Fruit fly (Drosophila melanogaster) whole organism, embryonic: ENCODE results near the gene klar.

Experiments used
- ATbp ChIP-seq: fragments of 200-800 bp; sonication (Bioruptor generic); optimal IDR thresholded peaks from 2 replicates; lab custom pipeline; 2017; ENCODE audit warnings: missing biosample characterization, mild to moderate bottlenecking, missing genetic modification characterization, missing genetic modification reagents
- CG10209 ChIP-seq: fragments of 200-800 bp; sonication (Bioruptor generic); optimal IDR thresholded peaks from 3 replicates; lab custom pipeline; 2017; ENCODE audit warnings: missing biosample characterization, mild to moderate bottlenecking, missing genetic modification characterization, missing genetic modification reagents
- CG10321 ChIP-seq: fragments of 200-800 bp; sonication (Bioruptor generic); IDR thresholded peaks from 2 replicates; pipeline ENCODE4 v1.3.6; 2022; ENCODE audit warnings: missing biosample characterization, missing genetic modification characterization
- CG11247 ChIP-seq: fragments of 200-800 bp; sonication (Bioruptor generic); IDR thresholded peaks from 2 replicates; pipeline ENCODE4 v1.3.6; 2022; ENCODE audit warnings: missing biosample characterization, missing genetic modification characterization
- CG11504 ChIP-seq: fragments of 200-800 bp; sonication (Bioruptor generic); optimal IDR thresholded peaks from 3 replicates; lab custom pipeline; 2019; ENCODE audit warnings: missing biosample characterization, mild to moderate bottlenecking, missing genetic modification characterization, moderate library complexity
- CG11695 ChIP-seq: fragments of 200-800 bp; sonication (Bioruptor generic); IDR thresholded peaks from 3 replicates; pipeline ENCODE4 v1.3.6; 2022; ENCODE audit warnings: missing biosample characterization, missing genetic modification characterization
- CG12659 ChIP-seq: fragments of 200-800 bp; sonication (Bioruptor generic); optimal IDR thresholded peaks from 3 replicates; lab custom pipeline; 2017; ENCODE audit warnings: mild to moderate bottlenecking, missing biosample characterization, missing genetic modification reagents, missing genetic modification characterization
- CG13894 ChIP-seq: fragments of 200-800 bp; sonication (Bioruptor generic); optimal IDR thresholded peaks from 3 replicates; lab custom pipeline; 2018; ENCODE audit warnings: missing biosample characterization, mild to moderate bottlenecking, missing genetic modification characterization, moderate library complexity
- CG14667 ChIP-seq: fragments of 200-800 bp; sonication (Bioruptor generic); IDR thresholded peaks from 2 replicates; pipeline ENCODE4 v1.3.6; 2022; ENCODE audit warnings: missing biosample characterization, missing genetic modification characterization
- CG1602 ChIP-seq: fragments of 200-800 bp; sonication (Bioruptor generic); optimal IDR thresholded peaks from 3 replicates; lab custom pipeline; 2016; ENCODE audit warnings: missing biosample characterization, missing genetic modification characterization
- CG2120 ChIP-seq: fragments of 200-800 bp; sonication (Bioruptor generic); optimal IDR thresholded peaks from 3 replicates; lab custom pipeline; 2016; ENCODE audit warnings: missing biosample characterization, missing genetic modification characterization
- CG31441 ChIP-seq: fragments of 200-800 bp; sonication (Bioruptor generic); IDR thresholded peaks from 2 replicates; pipeline ENCODE4 v1.3.6; 2022; ENCODE audit warnings: missing biosample characterization, missing genetic modification characterization
- CG32767 ChIP-seq: fragments of 200-800 bp; sonication (Bioruptor generic); IDR thresholded peaks from 2 replicates; pipeline ENCODE4 v1.3.6; 2022; ENCODE audit warnings: missing biosample characterization, missing genetic modification characterization
- CG33213 ChIP-seq: fragments of 200-800 bp; sonication (Bioruptor generic); optimal IDR thresholded peaks from 3 replicates; lab custom pipeline; 2016; ENCODE audit warnings: missing biosample characterization, missing genetic modification characterization
- CG4854 ChIP-seq: fragments of 200-800 bp; sonication (Bioruptor generic); optimal IDR thresholded peaks from 2 replicates; lab custom pipeline; 2016; ENCODE audit warnings: missing biosample characterization, missing genetic modification characterization, inconsistent platforms
- CG5245 ChIP-seq: fragments of 200-800 bp; sonication (Bioruptor generic); optimal IDR thresholded peaks from 3 replicates; lab custom pipeline; 2016; ENCODE audit warnings: missing biosample characterization, missing genetic modification characterization
- CG6175 ChIP-seq: fragments of 200-800 bp; sonication (Bioruptor generic); IDR thresholded peaks from 3 replicates; pipeline ENCODE4 v1.3.6; 2022; ENCODE audit warnings: missing biosample characterization, missing genetic modification characterization
- CG7745 ChIP-seq: fragments of 200-800 bp; sonication (Bioruptor generic); optimal IDR thresholded peaks from 2 replicates; lab custom pipeline; 2018; ENCODE audit warnings: missing biosample characterization, mild to moderate bottlenecking, missing genetic modification characterization, moderate library complexity
- CG9932 ChIP-seq: fragments of 200-800 bp; sonication (Bioruptor generic); IDR thresholded peaks from 2 replicates; pipeline ENCODE4 v1.3.6; 2022; ENCODE audit warnings: missing biosample characterization, missing genetic modification characterization
- Dip3 ChIP-seq: fragments of 200-800 bp; sonication (Bioruptor generic); optimal IDR thresholded peaks from 3 replicates; lab custom pipeline; 2016; ENCODE audit warnings: missing biosample characterization, missing genetic modification characterization
- Doc3 ChIP-seq: fragments of 200-800 bp; sonication (Bioruptor generic); IDR thresholded peaks from 3 replicates; pipeline ENCODE4 v1.3.6; 2022; ENCODE audit warnings: missing biosample characterization, missing genetic modification characterization; ENCODE audit not compliant: partially characterized antibody
- E2f1 ChIP-seq: fragments of 200-800 bp; sonication (Bioruptor generic); IDR thresholded peaks from 2 replicates; pipeline ENCODE4 v1.3.6; 2022; ENCODE audit warnings: missing biosample characterization, missing genetic modification characterization
- Ets65A ChIP-seq: fragments of 200-800 bp; sonication (Bioruptor generic); peaks from one replicate; lab custom pipeline; 2016; ENCODE audit warnings: missing biosample characterization, missing genetic modification characterization
- Fer1 ChIP-seq: fragments of 200-800 bp; sonication (Bioruptor generic); optimal IDR thresholded peaks from 2 replicates; lab custom pipeline; 2017; ENCODE audit warnings: missing biosample characterization, mild to moderate bottlenecking, missing genetic modification characterization
- Lim3 ChIP-seq: fragments of 200-800 bp; sonication (Bioruptor generic); IDR thresholded peaks from 2 replicates; pipeline ENCODE4 v1.3.6; 2022; ENCODE audit warnings: missing biosample characterization, missing genetic modification characterization
- Meics ChIP-seq: fragments of 200-800 bp; sonication (Bioruptor generic); optimal IDR thresholded peaks from 2 replicates; lab custom pipeline; 2017; ENCODE audit warnings: missing biosample characterization, mild to moderate bottlenecking, missing genetic modification characterization
- NC2α ChIP-seq: fragments of 200-800 bp; sonication (Bioruptor generic); optimal IDR thresholded peaks from 2 replicates; lab custom pipeline; 2016; ENCODE audit warnings: missing biosample characterization, missing genetic modification characterization
- Neu2 ChIP-seq: fragments of 200-800 bp; sonication (Bioruptor generic); optimal IDR thresholded peaks from 3 replicates; lab custom pipeline; 2016; ENCODE audit warnings: missing biosample characterization, missing genetic modification characterization, borderline replicate concordance
- NfI ChIP-seq: fragments of 200-800 bp; sonication (Bioruptor generic); optimal IDR thresholded peaks from 3 replicates; lab custom pipeline; 2018; ENCODE audit warnings: missing biosample characterization, mild to moderate bottlenecking, missing genetic modification characterization, moderate library complexity
- Oli ChIP-seq: fragments of 200-800 bp; sonication (Bioruptor generic); optimal IDR thresholded peaks from 2 replicates; lab custom pipeline; 2018; ENCODE audit warnings: missing biosample characterization, mild to moderate bottlenecking, missing genetic modification characterization, moderate library complexity
- Xrp1 ChIP-seq: fragments of 200-800 bp; sonication (Bioruptor generic); IDR thresholded peaks from 2 replicates; pipeline ENCODE4 v1.3.6; 2022; ENCODE audit warnings: missing biosample characterization, missing genetic modification characterization
- ara ChIP-seq: fragments of 200-800 bp; sonication (Bioruptor generic); IDR thresholded peaks from 2 replicates; pipeline ENCODE4 v1.3.6; 2022; ENCODE audit warnings: missing biosample characterization, missing genetic modification characterization
- caup ChIP-seq: fragments of 200-800 bp; sonication (Bioruptor generic); optimal IDR thresholded peaks from 3 replicates; lab custom pipeline; 2017; ENCODE audit warnings: missing biosample characterization, mild to moderate bottlenecking, missing genetic modification characterization, moderate library complexity; ENCODE audit not compliant: severe bottlenecking
- crc ChIP-seq: fragments of 200-800 bp; sonication (Bioruptor generic); optimal IDR thresholded peaks from 2 replicates; lab custom pipeline; 2016; ENCODE audit warnings: missing biosample characterization, missing genetic modification characterization
- disco-r ChIP-seq: fragments of 200-800 bp; sonication (Bioruptor generic); optimal IDR thresholded peaks from 2 replicates; lab custom pipeline; 2016; ENCODE audit warnings: missing biosample characterization, missing genetic modification characterization
- esg ChIP-seq: fragments of 200-800 bp; sonication (Bioruptor generic); conservative IDR thresholded peaks from 2 replicates; pipeline ENCODE4 v1.3.6; 2022; ENCODE audit warnings: missing biosample characterization, missing genetic modification characterization
- gfzf ChIP-seq: fragments of 200-800 bp; sonication (Bioruptor generic); optimal IDR thresholded peaks from 2 replicates; lab custom pipeline; 2016; ENCODE audit warnings: missing biosample characterization, mild to moderate bottlenecking, missing genetic modification characterization, moderate library complexity
- gsb-n ChIP-seq: fragments of 200-800 bp; sonication (Bioruptor generic); optimal IDR thresholded peaks from 3 replicates; lab custom pipeline; 2018; ENCODE audit warnings: missing biosample characterization, mild to moderate bottlenecking, missing genetic modification characterization
- her ChIP-seq: fragments of 200-800 bp; sonication (Bioruptor generic); optimal IDR thresholded peaks from 2 replicates; lab custom pipeline; 2016; ENCODE audit warnings: missing biosample characterization, missing genetic modification characterization
- ind ChIP-seq: fragments of 200-800 bp; sonication (Bioruptor generic); optimal IDR thresholded peaks from 3 replicates; lab custom pipeline; 2016; ENCODE audit warnings: missing biosample characterization, missing genetic modification characterization
- lbe ChIP-seq: fragments of 200-800 bp; sonication (Bioruptor generic); optimal IDR thresholded peaks from 2 replicates; lab custom pipeline; 2016; ENCODE audit warnings: missing biosample characterization, mild to moderate bottlenecking, missing genetic modification characterization
- maf-S ChIP-seq: fragments of 200-800 bp; sonication (Bioruptor generic); optimal IDR thresholded peaks from 2 replicates; lab custom pipeline; 2016; ENCODE audit warnings: missing biosample characterization, missing genetic modification characterization
- mam ChIP-seq: fragments of 200-800 bp; sonication (Bioruptor generic); optimal IDR thresholded peaks from 3 replicates; lab custom pipeline; 2016; ENCODE audit warnings: missing biosample characterization, missing genetic modification characterization
- nau ChIP-seq: fragments of 200-800 bp; sonication (Bioruptor generic); optimal IDR thresholded peaks from 3 replicates; lab custom pipeline; 2017; ENCODE audit warnings: missing biosample characterization, mild to moderate bottlenecking, missing genetic modification characterization, missing genetic modification reagents
- oc ChIP-seq: fragments of 200-800 bp; sonication (Bioruptor generic); optimal IDR thresholded peaks from 2 replicates; lab custom pipeline; 2018; ENCODE audit warnings: missing biosample characterization, mild to moderate bottlenecking, missing genetic modification characterization, moderate library complexity
- phol ChIP-seq: fragments of 200-800 bp; sonication (Bioruptor generic); optimal IDR thresholded peaks from 3 replicates; lab custom pipeline; 2018; ENCODE audit warnings: missing biosample characterization, mild to moderate bottlenecking, missing genetic modification characterization, moderate library complexity
- slp2 ChIP-seq: fragments of 200-800 bp; sonication (Bioruptor generic); optimal IDR thresholded peaks from 2 replicates; lab custom pipeline; 2016; ENCODE audit warnings: missing biosample characterization, missing genetic modification characterization
- stc ChIP-seq: fragments of 200-800 bp; sonication (Bioruptor generic); IDR thresholded peaks from 2 replicates; pipeline ENCODE4 v1.3.6; 2022; ENCODE audit warnings: missing biosample characterization, missing genetic modification characterization
- unpg ChIP-seq: fragments of 200-800 bp; sonication (Bioruptor generic); optimal IDR thresholded peaks from 3 replicates; lab custom pipeline; 2018; ENCODE audit warnings: missing biosample characterization, mild to moderate bottlenecking, missing genetic modification characterization, moderate library complexity
- z ChIP-seq: fragments of 200-800 bp; sonication (Bioruptor generic); IDR thresholded peaks from 3 replicates; pipeline ENCODE4 v1.3.6; 2022; ENCODE audit warnings: missing biosample characterization, missing genetic modification characterization
- zen ChIP-seq: fragments of 200-800 bp; sonication (Bioruptor generic); optimal IDR thresholded peaks from 3 replicates; lab custom pipeline; 2018; ENCODE audit warnings: missing biosample characterization, mild to moderate bottlenecking, missing genetic modification characterization, moderate library complexity

klar gene

dm6 chr3L:554577-554976, 14.2 kb upstream of the klar start (continued):
- TF ChIP-seq disco-r (GFP tag; lab: Kevin White, UChicago) (no peak), ara (peak; percentile 48; the same call in 1 of the 2 replicates), CG10321 (no peak), CG1602 (GFP tag; lab: Kevin White, UChicago) (peak; percentile 13), oc (no peak), CG13894 (tag; lab: Kevin White, UChicago) (no peak), NfI (peak; percentile 36), lbe (GFP tag; lab: Kevin White, UChicago) (no peak), Dip3 (GFP tag; lab: Kevin White, UChicago) (peak; percentile 16), CG7745 (tag; lab: Kevin White, UChicago) (no peak), phol (peak; percentile 50), gfzf (GFP tag; lab: Kevin White, UChicago) (no peak), CG5245 (peak; percentile 31), CG33213 (GFP tag; lab: Kevin White, UChicago) (no peak), CG2120 (peak; percentile 65), CG6175 (GFP tag; lab: Robert Waterston, UW) (0 out of 3 replicates have a peak, but pooled peaks have one; percentile 34), E2f1 (GFP tag; lab: Robert Waterston, UW) (peak; percentile 37; the same call in 1 of the 2 replicates), CG9932 (peak; percentile 50), Ets65A (peak; percentile 19), ATbp (peak; percentile 52), mam (GFP tag; lab: Kevin White, UChicago) (peak; percentile 32), Neu2 (no peak), crc (GFP tag; lab: Kevin White, UChicago) (peak; percentile 4), CG14667 (no peak), z (GFP tag; lab: Robert Waterston, UW) (no peak), CG11504 (peak; percentile 72), her (GFP tag; lab: Kevin White, UChicago) (no peak), Oli (peak; percentile 50), CG32767 (GFP tag; lab: Robert Waterston, UW) (0 out of 2 replicates have a peak, but pooled peaks have one; percentile 33), unpg (GFP tag; lab: Kevin White, UChicago) (peak; percentile 58), ind (GFP tag; lab: Kevin White, UChicago) (peak; percentile 47), stc (GFP tag; lab: Robert Waterston, UW) (peak; percentile 62), zen (peak; percentile 23), NC2α (GFP tag; lab: Kevin White, UChicago) (no peak), maf-S (no peak), Doc3 (GFP tag; lab: Robert Waterston, UW) (no peak), Lim3 (GFP tag; lab: Robert Waterston, UW) (no peak), CG4854 (no peak), gsb-n (tag; lab: Kevin White, UChicago) (no peak), CG11247 (GFP tag; lab: Robert Waterston, UW) (peak; percentile 38; the same call in 1 of the 2 replicates), caup (peak; percentile 38), slp2 (no peak), nau (GFP tag; lab: Kevin White, UChicago) (peak; percentile 37), Meics (GFP tag; lab: Kevin White, UChicago) (peak; percentile 63), Xrp1 (peak; percentile 71), CG10209 (GFP tag; lab: Kevin White, UChicago) (peak; percentile 52), esg (GFP tag; lab: Robert Waterston, UW) (no peak; the same call in 1 of the 2 replicates), Fer1 (GFP tag; lab: Kevin White, UChicago) (peak; percentile 58), CG11695 (peak; percentile 48; the same call in 1 of the 3 replicates), CG12659 (GFP tag; lab: Kevin White, UChicago) (peak; percentile 49), CG31441 (GFP tag; lab: Robert Waterston, UW) (peak; percentile 53)
